Worm (Caenorhabditis elegans) whole organism, L1 larva: ENCODE data around the gene srbc-71.
A peak's percentile ranks its signal among the peaks of the same experiment; 100 is the strongest.

Source experiments
- Y116A8C.19 ChIP-seq: sonication (generic microtip); optimal IDR thresholded peaks from 2 replicates; lab custom pipeline; 2016; ENCODE audit warnings: missing compliant biosample characterization, missing genetic modification characterization, borderline replicate concordance
- aha-1 ChIP-seq: fragments of 150-350 bp; optimal IDR thresholded peaks from 2 replicates; lab custom pipeline; 2014; ENCODE audit warnings: missing biosample characterization, missing genetic modification characterization
- blmp-1 ChIP-seq: fragments of 150-350 bp; optimal IDR thresholded peaks from 2 replicates; lab custom pipeline; 2014; ENCODE audit warnings: missing biosample characterization, missing genetic modification characterization
- ceh-63 ChIP-seq: fragments of 200-800 bp; sonication (Bioruptor generic); optimal IDR thresholded peaks from 2 replicates; lab custom pipeline; 2018; ENCODE audit warnings: mild to moderate bottlenecking, missing genetic modification characterization, missing compliant biosample characterization
- ceh-82 ChIP-seq, 3 experiments: fragments of 150-350 bp in 1 of 3; sonication (generic microtip) in 2 of 3; optimal IDR thresholded peaks; 2 replicates each; lab custom pipeline; 2014 to 2017; ENCODE audit warnings: missing biosample characterization in 3 of 3, missing genetic modification characterization in 3 of 3
- ceh-88 ChIP-seq: fragments of 200-800 bp; sonication (Bioruptor generic); IDR thresholded peaks from 2 replicates; pipeline ENCODE4 v1.3.6; 2022; ENCODE audit warnings: missing genetic modification characterization, missing compliant biosample characterization
- ceh-90 ChIP-seq: sonication (generic microtip); optimal IDR thresholded peaks from 2 replicates; lab custom pipeline; 2016; ENCODE audit warnings: missing genetic modification characterization, missing compliant biosample characterization
- ces-1 ChIP-seq: fragments of 150-350 bp; optimal IDR thresholded peaks from 2 replicates; lab custom pipeline; 2014; ENCODE audit warnings: missing biosample characterization, missing genetic modification reagents, missing genetic modification characterization
- egl-13 ChIP-seq: sonication (generic microtip); optimal IDR thresholded peaks from 2 replicates; lab custom pipeline; 2016; ENCODE audit warnings: missing genotype, missing genetic modification reagents, missing genetic modification characterization, missing compliant biosample characterization
- elt-2 ChIP-seq: sonication (generic microtip); optimal IDR thresholded peaks from 2 replicates; lab custom pipeline; 2016; ENCODE audit warnings: missing genetic modification characterization, mild to moderate bottlenecking, inconsistent platforms, missing compliant biosample characterization, missing genetic modification reagents
- fkh-4 ChIP-seq: sonication (generic microtip); optimal IDR thresholded peaks from 2 replicates; lab custom pipeline; 2016; ENCODE audit warnings: missing compliant biosample characterization, missing genetic modification characterization, borderline replicate concordance
- fkh-8 ChIP-seq: sonication (generic microtip); optimal IDR thresholded peaks from 2 replicates; lab custom pipeline; 2016; ENCODE audit warnings: mild to moderate bottlenecking, missing genetic modification characterization, missing compliant biosample characterization
- fos-1 ChIP-seq: fragments of 150-350 bp; optimal IDR thresholded peaks from 2 replicates; lab custom pipeline; 2014; ENCODE audit warnings: missing biosample characterization, missing genetic modification characterization
- isw-1 ChIP-seq: fragments of 200-800 bp; sonication (Bioruptor generic); IDR thresholded peaks from 2 replicates; pipeline ENCODE4 v1.3.6; 2022; ENCODE audit warnings: missing genetic modification characterization, missing compliant biosample characterization
- lin-14 ChIP-seq: fragments of 200-800 bp; sonication (Bioruptor generic); optimal IDR thresholded peaks from 2 replicates; lab custom pipeline; 2018; ENCODE audit warnings: mild to moderate bottlenecking, missing genetic modification characterization, moderate library complexity, missing compliant biosample characterization
- mep-1 ChIP-seq: fragments of 150-350 bp; optimal IDR thresholded peaks from 2 replicates; lab custom pipeline; 2014; ENCODE audit warnings: missing biosample characterization, missing genetic modification characterization
- nhr-11 ChIP-seq: fragments of 150-350 bp; optimal IDR thresholded peaks from 2 replicates; lab custom pipeline; 2014; ENCODE audit warnings: missing biosample characterization, missing genetic modification characterization
- nhr-19 ChIP-seq: fragments of 200-800 bp; sonication (Bioruptor generic); conservative IDR thresholded peaks from 2 replicates; pipeline ENCODE4 v1.3.6; 2022; ENCODE audit warnings: missing genetic modification characterization, missing compliant biosample characterization
- nhr-237 ChIP-seq: fragments of 150-350 bp; optimal IDR thresholded peaks from 2 replicates; lab custom pipeline; 2014; ENCODE audit warnings: missing biosample characterization, missing genetic modification characterization
- nhr-47 ChIP-seq: sonication (generic microtip); optimal IDR thresholded peaks from 2 replicates; lab custom pipeline; 2016; ENCODE audit warnings: mild to moderate bottlenecking, missing genetic modification characterization, moderate library complexity, missing compliant biosample characterization
- nhr-76 ChIP-seq: sonication (generic microtip); optimal IDR thresholded peaks from 2 replicates; lab custom pipeline; 2017; ENCODE audit warnings: missing biosample characterization, missing genetic modification characterization
- nhr-77 ChIP-seq: fragments of 150-350 bp; optimal IDR thresholded peaks from 2 replicates; lab custom pipeline; 2014; ENCODE audit warnings: missing biosample characterization, missing genetic modification characterization
- nhr-85 ChIP-seq: sonication (generic microtip); peaks from one replicate; lab custom pipeline; 2016; ENCODE audit warnings: missing genetic modification characterization, inconsistent platforms, missing compliant biosample characterization
- nhr-90 ChIP-seq: sonication (generic microtip); optimal IDR thresholded peaks from 2 replicates; lab custom pipeline; 2016; ENCODE audit warnings: mild to moderate bottlenecking, missing genetic modification characterization, missing compliant biosample characterization; ENCODE audit not compliant: poor library complexity
- rnt-1 ChIP-seq: sonication (generic microtip); optimal IDR thresholded peaks from 2 replicates; lab custom pipeline; 2016; ENCODE audit warnings: mild to moderate bottlenecking, missing genetic modification characterization, moderate library complexity, missing compliant biosample characterization
- skn-1 ChIP-seq: fragments of 150-350 bp; optimal IDR thresholded peaks from 2 replicates; lab custom pipeline; 2014; ENCODE audit warnings: missing biosample characterization, missing genetic modification characterization
- snpc-4 ChIP-seq: fragments of 150-350 bp; optimal IDR thresholded peaks from 2 replicates; lab custom pipeline; 2014; ENCODE audit warnings: missing biosample characterization, missing genetic modification characterization
- snu-23 ChIP-seq: sonication (generic microtip); optimal IDR thresholded peaks from 2 replicates; lab custom pipeline; 2016; ENCODE audit warnings: missing genetic modification characterization, missing compliant biosample characterization
- swsn-7 ChIP-seq: sonication (generic microtip); optimal IDR thresholded peaks from 2 replicates; lab custom pipeline; 2016; ENCODE audit warnings: missing genetic modification characterization, missing compliant biosample characterization
- tbx-2 ChIP-seq: sonication (generic microtip); optimal IDR thresholded peaks from 2 replicates; lab custom pipeline; 2016; ENCODE audit warnings: missing genetic modification characterization, missing compliant biosample characterization
- unc-130 ChIP-seq: fragments of 150-350 bp; optimal IDR thresholded peaks from 2 replicates; lab custom pipeline; 2017; ENCODE audit warnings: missing biosample characterization, missing genetic modification characterization, inconsistent platforms
- unc-30 ChIP-seq: sonication (generic microtip); optimal IDR thresholded peaks from 2 replicates; lab custom pipeline; 2017; ENCODE audit warnings: missing biosample characterization, missing genetic modification characterization
- vab-15 ChIP-seq: sonication (generic microtip); optimal IDR thresholded peaks from 2 replicates; lab custom pipeline; 2017; ENCODE audit warnings: missing genotype, mild to moderate bottlenecking, missing genetic modification characterization, missing compliant biosample characterization
- xbp-1 ChIP-seq: sonication (generic microtip); optimal IDR thresholded peaks from 2 replicates; lab custom pipeline; 2016; ENCODE audit warnings: missing genetic modification characterization, missing compliant biosample characterization
- zag-1 ChIP-seq: fragments of 150-350 bp; optimal IDR thresholded peaks from 2 replicates; lab custom pipeline; 2014; ENCODE audit warnings: missing biosample characterization, missing genetic modification characterization

Gene srbc-71

DNA sequence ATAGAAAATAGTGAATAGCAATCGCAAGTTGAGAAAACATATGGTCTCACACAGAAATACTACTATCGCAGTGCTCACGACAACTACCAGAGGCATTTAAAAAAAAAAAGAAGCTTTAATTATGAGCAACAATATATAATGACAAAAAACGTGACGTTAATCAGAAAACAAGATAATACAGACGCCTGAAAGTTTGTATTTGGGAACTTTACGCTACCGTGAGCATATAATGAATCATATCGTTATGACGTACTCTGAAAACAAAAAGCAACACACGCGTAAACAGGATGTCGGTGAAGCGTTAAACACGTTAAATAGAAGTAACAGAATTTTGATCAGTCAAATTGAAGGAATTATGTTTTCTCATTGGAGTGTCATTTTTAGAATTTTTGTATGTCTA lies at the start of gene srbc-71:
Gene srbc-71, minus strand, starts transcription at position 101 of the 400 bp plus-strand sequence.
- TF ChIP-seq fkh-8 (tag; lab: Kevin White, UChicago): peak; percentile 3
- no peak for TF ChIP-seq egl-13

DNA sequence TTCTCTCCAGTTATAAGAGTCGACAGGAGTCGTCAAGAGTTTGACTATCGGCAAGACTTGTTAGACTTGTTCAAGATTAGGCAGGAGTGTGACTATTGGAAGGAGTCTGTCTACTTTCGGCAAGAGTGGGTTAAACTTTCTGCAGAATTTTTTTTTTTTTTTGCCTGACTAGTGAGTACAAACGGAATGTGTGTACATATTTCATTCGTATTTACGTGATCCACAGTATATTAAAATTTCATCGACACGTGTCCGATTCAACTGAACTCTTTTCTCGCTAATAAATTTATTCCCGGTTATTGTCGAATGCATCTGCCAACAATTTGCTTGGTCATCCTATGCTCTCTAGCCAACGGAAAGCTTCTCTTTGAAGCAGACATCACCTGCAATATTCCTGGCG lies 46.4 kb upstream of the srbc-71 start, which contains the start of gene F36A4.1:
Gene F36A4.1, plus strand, starts transcription at position 301 of the 400 bp plus-strand sequence.
- TF ChIP-seq swsn-7 (tag; lab: Kevin White, UChicago): no peak
- TF ChIP-seq nhr-85 (tag; lab: Kevin White, UChicago): peak; percentile 31
- TF ChIP-seq ceh-63: no peak
- no peak for TF ChIP-seq nhr-11
- TF ChIP-seq vab-15 (tag; lab: Kevin White, UChicago): no peak

DNA sequence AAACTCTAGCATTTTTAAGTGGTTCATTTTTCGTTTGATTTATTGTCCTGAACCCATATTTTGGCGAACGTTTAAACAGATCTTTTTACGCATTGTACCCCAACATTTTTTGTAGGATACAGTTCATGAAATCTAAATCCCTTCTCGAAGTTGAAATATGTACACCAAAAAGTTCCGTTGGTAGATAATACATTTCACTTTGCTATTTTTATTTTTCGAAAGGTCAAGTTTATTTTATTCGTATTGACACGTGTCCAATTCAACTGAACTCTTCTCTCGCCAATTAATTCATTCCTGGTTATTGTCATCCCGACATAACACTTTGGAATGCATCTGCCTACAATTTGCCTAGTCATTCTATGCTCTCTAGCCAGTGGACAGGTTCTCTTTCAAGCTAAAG lies 45.2 kb upstream of the srbc-71 start, which contains the start of gene F36A4.2:
Gene F36A4.2, plus strand, starts transcription at position 301 of the 400 bp plus-strand sequence.
- TF ChIP-seq fkh-4 (tag; lab: Kevin White, UChicago): no peak
- TF ChIP-seq vab-15 (tag; lab: Kevin White, UChicago): no peak
- no peak for TF ChIP-seq mep-1 (tag; lab: Kevin White, UChicago)
- no peak for TF ChIP-seq unc-30 (tag; lab: Kevin White, UChicago)
- no peak for TF ChIP-seq ces-1 (GFP tag; lab: Kevin White, UChicago)
- no peak for TF ChIP-seq unc-130
- no peak for TF ChIP-seq ceh-90 (tag; lab: Kevin White, UChicago)
- TF ChIP-seq nhr-19: no peak
- TF ChIP-seq lin-14 (GFP tag; lab: Kevin White, UChicago): no peak

- TF ChIP-seq tbx-2 (tag; lab: Kevin White, UChicago) (no peak), ces-1 (GFP tag; lab: Kevin White, UChicago) (no peak), skn-1 (tag; lab: Kevin White, UChicago) (no peak), blmp-1 (tag; lab: Kevin White, UChicago) (no peak), Y116A8C.19 (tag; lab: Kevin White, UChicago) (no peak), snu-23 (no peak), zag-1 (tag; lab: Kevin White, UChicago) (no peak)
These were observed 43.6 kb upstream of the srbc-71 start, which contains the start of gene F36A4.3 for ce11 chrIV:4269308-4269707. TSS of gene F36A4.3 (plus strand) at chrIV:4269608.

DNA sequence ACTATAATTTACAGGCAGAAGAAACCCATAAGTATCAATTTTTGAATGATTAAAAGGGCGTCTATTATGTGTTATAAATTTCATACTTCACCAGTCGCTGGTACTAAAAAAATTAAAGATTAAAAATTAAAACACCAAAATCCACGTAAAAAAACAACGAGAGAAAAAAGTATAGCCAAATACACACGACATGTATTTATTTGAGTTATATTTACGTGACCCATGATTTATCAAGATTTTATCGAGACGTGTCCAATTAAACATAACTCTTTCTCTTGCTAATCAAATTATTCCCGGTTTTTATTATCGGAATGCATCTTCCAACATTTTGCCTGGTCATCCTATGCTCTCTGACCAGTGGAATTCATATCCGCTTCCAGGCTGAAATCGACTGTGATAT lies 41.6 kb upstream of the srbc-71 start, which contains the start of gene F36A4.4:
Gene F36A4.4, plus strand, starts transcription at position 301 of the 400 bp plus-strand sequence.
- TF ChIP-seq ceh-88 (no peak), aha-1 (tag; lab: Kevin White, UChicago) (no peak), elt-2 (tag; lab: Kevin White, UChicago) (no peak), nhr-47 (tag; lab: Kevin White, UChicago) (no peak), xbp-1 (tag; lab: Kevin White, UChicago) (no peak), unc-130 (no peak), nhr-237 (tag; lab: Kevin White, UChicago) (no peak), ceh-82 (tag; optimal IDR thresholded peaks at IDR 0.05; lab: Kevin White, UChicago) (no peak), nhr-90 (tag; lab: Kevin White, UChicago) (no peak), snpc-4 (no peak), nhr-77 (tag; lab: Kevin White, UChicago) (no peak), isw-1 (GFP tag; lab: Robert Waterston, UW) (no peak), nhr-11 (no peak), nhr-76 (tag; lab: Kevin White, UChicago) (no peak), rnt-1 (tag; lab: Kevin White, UChicago) (no peak), fos-1 (no peak), lin-14 (GFP tag; lab: Kevin White, UChicago) (no peak)
